Fruit fly (Drosophila melanogaster): ENCODE data around the gene CG4887.

CG4887 gene

DNA sequence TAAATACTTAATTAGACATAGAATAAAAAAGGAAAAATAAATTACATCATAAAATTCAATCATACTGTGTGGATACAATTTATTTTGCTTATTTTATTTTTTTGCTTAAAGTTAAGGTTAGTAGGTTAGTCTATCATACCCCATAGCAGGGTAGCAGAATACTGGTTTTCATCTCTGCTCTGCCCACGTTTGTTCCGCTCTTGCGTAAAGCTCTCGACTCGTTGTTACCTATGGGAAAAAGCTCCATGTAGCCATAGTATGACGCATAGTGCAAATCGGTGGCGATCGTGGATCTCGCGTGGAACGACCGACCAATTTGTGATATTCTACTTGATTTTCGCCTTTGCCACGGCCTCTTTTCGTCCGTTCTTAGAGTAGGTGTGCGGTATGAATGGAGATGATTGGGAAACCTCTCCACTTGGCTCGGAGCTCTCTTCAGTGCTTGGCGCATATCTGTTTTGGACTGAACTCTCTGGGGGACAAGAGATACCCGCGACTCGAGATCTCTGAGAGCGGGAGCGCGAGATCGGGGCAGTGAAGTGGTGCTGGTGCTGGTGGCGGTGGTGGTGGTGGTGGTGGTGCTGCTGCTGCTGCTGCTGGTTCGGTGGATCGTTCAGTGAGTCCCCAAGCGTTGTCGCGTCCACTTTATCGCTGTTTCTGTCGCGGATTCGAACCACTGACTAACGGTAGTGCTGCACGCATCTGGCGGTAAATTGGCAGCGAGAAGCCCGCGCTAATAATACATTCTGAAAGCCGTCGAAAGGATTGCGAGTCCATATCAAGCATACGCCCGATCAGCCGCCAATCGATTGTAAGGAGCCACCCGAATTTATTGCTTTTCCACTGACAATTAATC is 13.1 kb downstream of the CG4887 start, which contains the start of gene CG5001 (continued):
- TF ChIP-seq inv (GFP tag; IDR thresholded peaks at IDR 0.05; ENCODE audit: partially characterized antibody): peak; percentile 24; the same call in 1 of the 2 replicates
- TF ChIP-seq jumu (GFP tag; optimal IDR thresholded peaks at IDR 0.05): peak; percentile 58
- peak; percentile 77 to 86 for TF ChIP-seq dpn (GFP tag; optimal IDR thresholded peaks at IDR 0.05)
- TF ChIP-seq oc (tag; optimal IDR thresholded peaks at IDR 0.05): peak; percentile 82
- peak; percentile 78 for TF ChIP-seq ATbp (GFP tag; optimal IDR thresholded peaks at IDR 0.05)
- peak; percentile 89 for TF ChIP-seq CG6689 (GFP tag; IDR thresholded peaks at IDR 0.05)
- no peak for TF ChIP-seq Sin3A (optimal IDR thresholded peaks at IDR 0.05)
- peak; percentile 54 for TF ChIP-seq CG32767 (GFP tag; IDR thresholded peaks at IDR 0.05)
- TF ChIP-seq unc-4 (GFP tag; IDR thresholded peaks at IDR 0.05; ENCODE audit: partially characterized antibody): peak; percentile 47; the same call in 1 of the 2 replicates
- TF ChIP-seq CG15696 (tag; optimal IDR thresholded peaks at IDR 0.05): peak; percentile 62
- peak; percentile 47; the same call in 1 of the 2 replicates for TF ChIP-seq CG43689 (GFP tag; IDR thresholded peaks at IDR 0.05)
- peak; percentile 37 for TF ChIP-seq CG7928 (GFP tag; optimal IDR thresholded peaks at IDR 0.05)
- peak; percentile 89 for TF ChIP-seq grau (tag; optimal IDR thresholded peaks at IDR 0.05)
- no peak for TF ChIP-seq CG17912 (GFP tag; optimal IDR thresholded peaks at IDR 0.05)
- TF ChIP-seq nom (GFP tag; optimal IDR thresholded peaks at IDR 0.05): peak; percentile 54
- TF ChIP-seq Doc2 (GFP tag; IDR thresholded peaks at IDR 0.05): no peak
- peak; percentile 88 for TF ChIP-seq CG9932 (GFP tag; IDR thresholded peaks at IDR 0.05)
- TF ChIP-seq dysf (GFP tag; IDR thresholded peaks at IDR 0.05): peak; percentile 91
- TF ChIP-seq CG4404 (GFP tag; IDR thresholded peaks at IDR 0.05): peak; percentile 41; the same call in 1 of the 2 replicates
- peak; percentile 80 for TF ChIP-seq CG31224 (GFP tag; IDR thresholded peaks at IDR 0.05)
- TF ChIP-seq CG6654 (GFP tag; optimal IDR thresholded peaks at IDR 0.05): peak; percentile 47
- TF ChIP-seq CG5180 (GFP tag; optimal IDR thresholded peaks at IDR 0.05): peak; percentile 73
- peak; percentile 35; the same call in 1 of the 3 replicates for TF ChIP-seq CG16813 (GFP tag; IDR thresholded peaks at IDR 0.05; ENCODE audit: partially characterized antibody)
- TF ChIP-seq HLH3B (GFP tag; IDR thresholded peaks at IDR 0.05): peak; percentile 89
- peak; percentile 58 for TF ChIP-seq en (GFP tag; optimal IDR thresholded peaks at IDR 0.05)
- peak; percentile 83 for TF ChIP-seq CG34422 (GFP tag; IDR thresholded peaks at IDR 0.05)
- TF ChIP-seq Vsx1 (GFP tag; optimal IDR thresholded peaks at IDR 0.05): no peak
- 0 out of 2 replicates have a peak, but pooled peaks have one; percentile 46 for TF ChIP-seq CG10321 (GFP tag; IDR thresholded peaks at IDR 0.05)
- TF ChIP-seq bigmax (GFP tag; optimal IDR thresholded peaks at IDR 0.05): no peak
- TF ChIP-seq twi (tag; optimal IDR thresholded peaks at IDR 0.05): peak; percentile 48
- peak; percentile 82 for TF ChIP-seq al (GFP tag; IDR thresholded peaks at IDR 0.05)
- peak; percentile 90 for TF ChIP-seq stc (GFP tag; IDR thresholded peaks at IDR 0.05)
- peak; percentile 27 for TF ChIP-seq CG12236 (GFP tag; optimal IDR thresholded peaks at IDR 0.05)
- peak; percentile 64 for TF ChIP-seq CG18619 (GFP tag; optimal IDR thresholded peaks at IDR 0.05)
- TF ChIP-seq ind (GFP tag; optimal IDR thresholded peaks at IDR 0.05): peak; percentile 87
- peak; percentile 91 for TF ChIP-seq Ptx1 (GFP tag; IDR thresholded peaks at IDR 0.05)
- TF ChIP-seq Trl (optimal IDR thresholded peaks at IDR 0.05): peak; percentile 76 to 95
- TF ChIP-seq Trl (GFP tag; optimal IDR thresholded peaks at IDR 0.05): peak; percentile 62
- peak; percentile 77 for TF ChIP-seq CG1233 (GFP tag; optimal IDR thresholded peaks at IDR 0.05)
- TF ChIP-seq Xbp1 (GFP tag; optimal IDR thresholded peaks at IDR 0.05): peak; percentile 88
- TF ChIP-seq CoRest (tag; optimal IDR thresholded peaks at IDR 0.05): peak; percentile 89
- TF ChIP-seq sens-2 (GFP tag; IDR thresholded peaks at IDR 0.05): 0 out of 2 replicates have a peak, but pooled peaks have one; percentile 8
- peak; percentile 79 for TF ChIP-seq trem (tag; optimal IDR thresholded peaks at IDR 0.05)
- TF ChIP-seq nau (GFP tag; optimal IDR thresholded peaks at IDR 0.05): no peak
- TF ChIP-seq CG4617 (GFP tag; optimal IDR thresholded peaks at IDR 0.05; ENCODE audit: borderline replicate concordance): peak; percentile 12
- TF ChIP-seq CHES-1-like (GFP tag; optimal IDR thresholded peaks at IDR 0.05): peak; percentile 68
- peak; percentile 25 for TF ChIP-seq schlank (tag; optimal IDR thresholded peaks at IDR 0.05)
- TF ChIP-seq sqz (GFP tag; optimal IDR thresholded peaks at IDR 0.05): no peak
- TF ChIP-seq PHDP (tag; optimal IDR thresholded peaks at IDR 0.05): peak; percentile 94
